Fruit fly (Drosophila melanogaster) whole organism, embryonic: ENCODE results near the gene Nost.

ENCODE experiments used
- Antp ChIP-seq: fragments of 200-800 bp; sonication (Bioruptor generic); optimal IDR thresholded peaks from 3 replicates; lab custom pipeline; 2016; ENCODE audit warnings: missing biosample characterization, missing genetic modification characterization
- CG10565 ChIP-seq: fragments of 200-800 bp; sonication (Bioruptor generic); optimal IDR thresholded peaks from 3 replicates; lab custom pipeline; 2016; ENCODE audit warnings: missing biosample characterization, mild to moderate bottlenecking, missing genetic modification characterization
- CG11247 ChIP-seq: fragments of 200-800 bp; sonication (Bioruptor generic); IDR thresholded peaks from 2 replicates; pipeline ENCODE4 v1.3.6; 2022; ENCODE audit warnings: missing biosample characterization, missing genetic modification characterization
- CG12155 ChIP-seq: fragments of 200-800 bp; sonication (Bioruptor generic); optimal IDR thresholded peaks from 3 replicates; lab custom pipeline; 2016; ENCODE audit warnings: missing biosample characterization, missing genetic modification characterization
- CG1233 ChIP-seq: fragments of 200-800 bp; sonication (Bioruptor generic); optimal IDR thresholded peaks from 4 replicates; lab custom pipeline; 2018; ENCODE audit warnings: missing biosample characterization, mild to moderate bottlenecking, missing genetic modification characterization
- CG13624 ChIP-seq: fragments of 200-800 bp; sonication (Bioruptor generic); optimal IDR thresholded peaks from 2 replicates; lab custom pipeline; 2016; ENCODE audit warnings: missing biosample characterization, missing genetic modification characterization
- CG14014 ChIP-seq: fragments of 200-800 bp; sonication (Bioruptor generic); IDR thresholded peaks from 2 replicates; pipeline ENCODE4 v1.3.6; 2022; ENCODE audit warnings: missing biosample characterization, missing genetic modification characterization
- CG14441 ChIP-seq: fragments of 200-800 bp; sonication (Bioruptor generic); IDR thresholded peaks from 2 replicates; pipeline ENCODE4 v1.3.6; 2022; ENCODE audit warnings: missing biosample characterization, missing genetic modification characterization
- CG15073 ChIP-seq: fragments of 200-800 bp; sonication (Bioruptor generic); optimal IDR thresholded peaks from 2 replicates; lab custom pipeline; 2016; ENCODE audit warnings: missing biosample characterization, missing genetic modification characterization
- CG17568 ChIP-seq: fragments of 200-800 bp; sonication (Bioruptor generic); optimal IDR thresholded peaks from 2 replicates; lab custom pipeline; 2018; ENCODE audit warnings: missing biosample characterization, mild to moderate bottlenecking, missing genetic modification characterization, moderate library complexity
- CG17912 ChIP-seq: fragments of 200-800 bp; sonication (Bioruptor generic); optimal IDR thresholded peaks from 2 replicates; lab custom pipeline; 2018; ENCODE audit warnings: missing biosample characterization, mild to moderate bottlenecking, missing genetic modification characterization
- CG3726 ChIP-seq: fragments of 200-800 bp; sonication (Bioruptor generic); IDR thresholded peaks from 3 replicates; pipeline ENCODE4, ENCODE4 v1.3.6; 2022; ENCODE audit warnings: missing biosample characterization, missing genetic modification characterization
- CG3847 ChIP-seq: fragments of 200-800 bp; sonication (Bioruptor generic); IDR thresholded peaks from 2 replicates; pipeline ENCODE4 v1.3.6; 2022; ENCODE audit warnings: missing biosample characterization, missing genetic modification characterization
- CG4617 ChIP-seq: fragments of 200-800 bp; sonication (Bioruptor generic); optimal IDR thresholded peaks from 3 replicates; lab custom pipeline; 2016; ENCODE audit warnings: missing biosample characterization, missing genetic modification characterization, borderline replicate concordance
- CG9215 ChIP-seq: fragments of 200-800 bp; sonication (Bioruptor generic); IDR thresholded peaks from 2 replicates; pipeline ENCODE4 v1.3.6; 2022; ENCODE audit warnings: missing biosample characterization, missing genetic modification characterization
- CG9932 ChIP-seq: fragments of 200-800 bp; sonication (Bioruptor generic); IDR thresholded peaks from 2 replicates; pipeline ENCODE4 v1.3.6; 2022; ENCODE audit warnings: missing biosample characterization, missing genetic modification characterization
- E2f2 ChIP-seq: fragments of 200-800 bp; sonication (Bioruptor generic); IDR thresholded peaks from 2 replicates; pipeline ENCODE4 v1.3.6; 2022; ENCODE audit warnings: missing biosample characterization, missing genetic modification characterization
- Eip74EF ChIP-seq, 2 experiments: fragments of 200-800 bp in 1 of 2; fragments of >200 bp in 1 of 2; sonication (Bioruptor generic) in 1 of 2; optimal IDR thresholded peaks; 2 replicates each; lab custom pipeline; 2017 to 2019; ENCODE audit warnings: missing biosample characterization in 2 of 2, missing genetic modification characterization in 2 of 2, mild to moderate bottlenecking in 1 of 2, moderate library complexity in 1 of 2
- Med ChIP-seq: fragments of 200-800 bp; sonication (Bioruptor generic); peaks from one replicate; lab custom pipeline; 2016; ENCODE audit warnings: missing biosample characterization, missing genetic modification characterization, mild to moderate bottlenecking, inconsistent platforms, moderate library complexity
- NK7.1 ChIP-seq: fragments of 200-800 bp; sonication (Bioruptor generic); optimal IDR thresholded peaks from 3 replicates; lab custom pipeline; 2016; ENCODE audit warnings: missing biosample characterization, missing genetic modification characterization
- Rfx ChIP-seq: fragments of 200-800 bp; sonication (Bioruptor generic); IDR thresholded peaks from 2 replicates; pipeline ENCODE4 v1.3.6; 2022; ENCODE audit warnings: missing biosample characterization, missing genetic modification characterization
- Tbp ChIP-seq: fragments of >200 bp; optimal IDR thresholded peaks from 2 replicates; lab custom pipeline; 2018; ENCODE audit warnings: missing biosample characterization, missing genetic modification characterization
- ab ChIP-seq: fragments of 200-800 bp; sonication (Bioruptor generic); optimal IDR thresholded peaks from 2 replicates; lab custom pipeline; 2016; ENCODE audit warnings: missing biosample characterization, missing genetic modification characterization
- bbx ChIP-seq: fragments of 200-800 bp; sonication (Bioruptor generic); IDR thresholded peaks from 2 replicates; pipeline ENCODE4 v1.3.6; 2022; ENCODE audit warnings: missing biosample characterization, missing genetic modification characterization; ENCODE audit not compliant: partially characterized antibody
- chn ChIP-seq: fragments of 200-800 bp; sonication (Bioruptor generic); optimal IDR thresholded peaks from 2 replicates; lab custom pipeline; 2016; ENCODE audit warnings: missing biosample characterization, missing genetic modification characterization
- crol ChIP-seq: fragments of 200-800 bp; sonication (Bioruptor generic); IDR thresholded peaks from 2 replicates; pipeline ENCODE4 v1.3.6; 2022; ENCODE audit warnings: missing biosample characterization, missing genetic modification characterization
- eve ChIP-seq, 2 experiments: fragments of >200 bp; optimal IDR thresholded peaks; 2 replicates each; lab custom pipeline; 2017; ENCODE audit warnings: missing biosample characterization in 2 of 2, missing genetic modification characterization in 2 of 2
- eyg ChIP-seq: fragments of 200-800 bp; sonication (Bioruptor generic); optimal IDR thresholded peaks from 3 replicates; lab custom pipeline; 2016; ENCODE audit warnings: missing biosample characterization, missing genetic modification characterization
- gt ChIP-seq: fragments of 200-800 bp; sonication (Bioruptor generic); IDR thresholded peaks from 2 replicates; pipeline ENCODE4 v1.3.6; 2022; ENCODE audit warnings: missing biosample characterization, missing genetic modification characterization
- hb ChIP-seq: fragments of 200-800 bp; sonication (Bioruptor generic); IDR thresholded peaks from 3 replicates; pipeline ENCODE4 v1.3.6; 2022; ENCODE audit warnings: missing biosample characterization, missing genetic modification characterization; ENCODE audit not compliant: partially characterized antibody
- hbn ChIP-seq: fragments of 200-800 bp; sonication (Bioruptor generic); IDR thresholded peaks from 2 replicates; pipeline ENCODE4 v1.3.6; 2022; ENCODE audit warnings: missing biosample characterization, missing genetic modification characterization; ENCODE audit not compliant: partially characterized antibody
- jumu ChIP-seq: fragments of 200-800 bp; sonication (Bioruptor generic); optimal IDR thresholded peaks from 3 replicates; lab custom pipeline; 2016; ENCODE audit warnings: missing biosample characterization, missing genetic modification characterization
- nerfin-1 ChIP-seq: fragments of 200-800 bp; sonication (Bioruptor generic); optimal IDR thresholded peaks from 3 replicates; lab custom pipeline; 2019; ENCODE audit warnings: missing biosample characterization, mild to moderate bottlenecking, missing genetic modification characterization, moderate library complexity
- otp ChIP-seq: fragments of 200-800 bp; sonication (Bioruptor generic); IDR thresholded peaks from 3 replicates; pipeline ENCODE4, ENCODE4 v1.3.6; 2022; ENCODE audit warnings: missing biosample characterization, missing genetic modification characterization
- pb ChIP-seq: fragments of 200-800 bp; sonication (Bioruptor generic); optimal IDR thresholded peaks from 3 replicates; lab custom pipeline; 2016; ENCODE audit warnings: missing biosample characterization, missing genetic modification characterization
- pfk ChIP-seq: fragments of 200-800 bp; sonication (Bioruptor generic); optimal IDR thresholded peaks from 2 replicates; lab custom pipeline; 2018; ENCODE audit warnings: missing biosample characterization, mild to moderate bottlenecking, missing genetic modification characterization, moderate library complexity
- sd ChIP-seq: fragments of 200-800 bp; sonication (Bioruptor generic); optimal IDR thresholded peaks from 3 replicates; lab custom pipeline; 2018; ENCODE audit warnings: missing biosample characterization, mild to moderate bottlenecking, missing genetic modification characterization, moderate library complexity
- sens ChIP-seq: fragments of 200-800 bp; sonication (Bioruptor generic); peaks from one replicate; lab custom pipeline; 2016; ENCODE audit warnings: missing biosample characterization, missing genetic modification characterization
- slp2 ChIP-seq: fragments of 200-800 bp; sonication (Bioruptor generic); optimal IDR thresholded peaks from 2 replicates; lab custom pipeline; 2016; ENCODE audit warnings: missing biosample characterization, missing genetic modification characterization
- tll ChIP-seq, 2 experiments: fragments of 200-800 bp in 1 of 2; fragments of >200 bp in 1 of 2; sonication (Bioruptor generic) in 1 of 2; optimal IDR thresholded peaks; 2 replicates each; lab custom pipeline; 2017 to 2019; ENCODE audit warnings: missing biosample characterization in 2 of 2, missing genetic modification characterization in 2 of 2, mild to moderate bottlenecking in 1 of 2, moderate library complexity in 1 of 2
- vfl ChIP-seq: fragments of 200-800 bp; sonication (Bioruptor generic); optimal IDR thresholded peaks from 2 replicates; lab custom pipeline; 2016; ENCODE audit warnings: missing biosample characterization, missing genetic modification characterization
- zf30C ChIP-seq: fragments of 200-800 bp; sonication (Bioruptor generic); optimal IDR thresholded peaks from 3 replicates; lab custom pipeline; 2018; ENCODE audit warnings: missing biosample characterization, mild to moderate bottlenecking, missing genetic modification characterization

Nost gene

DNA sequence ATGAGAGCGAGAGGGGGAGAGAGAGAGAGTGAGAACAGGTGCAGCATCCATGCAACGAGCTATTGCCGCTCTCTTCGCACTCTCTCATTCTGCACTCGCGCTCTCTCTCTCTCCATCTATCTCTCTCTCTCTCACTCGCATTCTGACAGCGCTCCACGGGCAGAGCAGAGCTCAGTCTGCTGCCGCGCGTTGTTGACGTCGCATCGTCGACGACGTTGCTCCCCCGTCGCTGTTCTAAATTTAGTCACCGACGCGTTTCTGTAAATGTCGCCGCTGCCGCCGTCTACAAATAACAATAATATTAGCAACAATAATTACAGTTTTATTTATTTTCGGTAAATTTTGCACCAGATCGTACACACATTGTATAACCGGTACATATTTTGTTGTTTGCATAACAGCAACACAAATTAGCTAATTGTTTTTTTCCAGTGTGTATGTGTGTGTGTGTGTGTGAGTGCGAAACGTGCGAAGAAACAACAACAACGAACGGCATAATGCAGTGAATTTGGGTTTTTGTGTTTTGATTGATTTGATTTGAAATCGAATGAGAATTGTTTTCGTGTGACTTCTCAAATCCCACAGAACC, 12.5 kb downstream of the Nost start (continued):
- TF ChIP-seq gt (GFP tag; lab: Robert Waterston, UW) (no peak), CG12155 (GFP tag; lab: Kevin White, UChicago) (no peak), pb (GFP tag; lab: Kevin White, UChicago) (no peak), sens (GFP tag; lab: Kevin White, UChicago) (peak; percentile 81), sd (tag; lab: Kevin White, UChicago) (peak; percentile 42), eve (GFP tag; optimal IDR thresholded peaks at IDR 0.05; lab: Kevin White, UChicago) (peak in 1 of 2 experiments; percentile 61), chn (GFP tag; lab: Kevin White, UChicago) (no peak), CG3726 (no peak), zf30C (GFP tag; lab: Kevin White, UChicago) (peak; percentile 83), CG13624 (GFP tag; lab: Kevin White, UChicago) (no peak), CG17568 (no peak), Antp (GFP tag; lab: Kevin White, UChicago) (peak; percentile 12), CG11247 (GFP tag; lab: Robert Waterston, UW) (no peak), Tbp (GFP tag; lab: Kevin White, UChicago) (peak; percentile 54), pfk (GFP tag; lab: Kevin White, UChicago) (no peak), nerfin-1 (tag; lab: Kevin White, UChicago) (peak; percentile 5), CG3847 (GFP tag; lab: Robert Waterston, UW) (no peak), CG1233 (no peak), eyg (GFP tag; lab: Kevin White, UChicago) (no peak), CG9215 (no peak), hbn (GFP tag; lab: Robert Waterston, UW) (no peak), CG4617 (GFP tag; lab: Kevin White, UChicago) (no peak), CG9932 (GFP tag; lab: Robert Waterston, UW) (peak; percentile 20; the same call in 1 of the 2 replicates), jumu (no peak), Med (GFP tag; lab: Kevin White, UChicago) (peak; percentile 85), ab (GFP tag; lab: Kevin White, UChicago) (no peak), tll (GFP tag; optimal IDR thresholded peaks at IDR 0.05; lab: Kevin White, UChicago) (peak in 1 of 2 experiments; percentile 82), E2f2 (GFP tag; lab: Robert Waterston, UW) (no peak), CG14014 (GFP tag; lab: Robert Waterston, UW) (peak; percentile 31; the same call in 1 of the 2 replicates), NK7.1 (GFP tag; lab: Kevin White, UChicago) (no peak), Rfx (peak; percentile 7; the same call in 1 of the 2 replicates), slp2 (GFP tag; lab: Kevin White, UChicago) (no peak), CG17912 (GFP tag; lab: Kevin White, UChicago) (peak; percentile 17), CG14441 (GFP tag; lab: Robert Waterston, UW) (0 out of 2 replicates have a peak, but pooled peaks have one; percentile 10), Eip74EF (GFP tag; optimal IDR thresholded peaks at IDR 0.05; lab: Kevin White, UChicago) (no peak), otp (GFP tag; lab: Robert Waterston, UW) (no peak), CG15073 (GFP tag; lab: Kevin White, UChicago) (no peak), crol (GFP tag; lab: Robert Waterston, UW) (peak; percentile 90), vfl (GFP tag; lab: Kevin White, UChicago) (no peak), hb (GFP tag; lab: Robert Waterston, UW) (no peak), bbx (GFP tag; lab: Robert Waterston, UW) (0 out of 2 replicates have a peak, but pooled peaks have one; percentile 34), CG10565 (GFP tag; lab: Kevin White, UChicago) (no peak)
- TF ChIP-seq, all 482 proteins: peak for 109
